Fruit fly (Drosophila melanogaster) whole organism, prepupa: ENCODE measurements around the gene tara.

Experiments used
- Blimp-1 ChIP-seq: fragments of 200-800 bp; sonication (Bioruptor generic); optimal IDR thresholded peaks from 3 replicates; lab custom pipeline; 2017; ENCODE audit warnings: missing biosample characterization, missing genetic modification characterization, mild to moderate bottlenecking, moderate library complexity, missing genetic modification reagents
- CG10631 ChIP-seq: fragments of 200-800 bp; sonication (Bioruptor generic); optimal IDR thresholded peaks from 2 replicates; lab custom pipeline; 2016; ENCODE audit warnings: missing biosample characterization, missing genetic modification characterization
- CG10669 ChIP-seq: fragments of 200-800 bp; sonication (Bioruptor generic); optimal IDR thresholded peaks from 3 replicates; lab custom pipeline; 2018; ENCODE audit warnings: missing biosample characterization, mild to moderate bottlenecking, missing genetic modification characterization, moderate library complexity
- CG11294 ChIP-seq: fragments of 200-800 bp; sonication (Bioruptor generic); IDR thresholded peaks from 2 replicates; pipeline ENCODE4 v1.3.6; 2022; ENCODE audit warnings: missing biosample characterization, missing genetic modification characterization
- CG11762 ChIP-seq: fragments of 200-800 bp; sonication (Bioruptor generic); optimal IDR thresholded peaks from 3 replicates; lab custom pipeline; 2016; ENCODE audit warnings: missing biosample characterization, missing genetic modification characterization; ENCODE audit not compliant: insufficient read depth
- CG11902 ChIP-seq: fragments of 200-800 bp; sonication (Bioruptor generic); optimal IDR thresholded peaks from 3 replicates; lab custom pipeline; 2016; ENCODE audit warnings: missing biosample characterization, missing genetic modification characterization
- CG15336 ChIP-seq: fragments of 200-800 bp; sonication (Bioruptor generic); IDR thresholded peaks from 2 replicates; pipeline ENCODE4 v1.3.6; 2022; ENCODE audit warnings: missing biosample characterization, missing genetic modification characterization
- CG16779 ChIP-seq: fragments of 200-800 bp; sonication (Bioruptor generic); optimal IDR thresholded peaks from 3 replicates; lab custom pipeline; 2017; ENCODE audit warnings: missing biosample characterization, mild to moderate bottlenecking, missing genetic modification characterization
- CG3032 ChIP-seq: fragments of 200-800 bp; optimal IDR thresholded peaks from 2 replicates; lab custom pipeline; 2019; ENCODE audit warnings: missing biosample characterization, mild to moderate bottlenecking, missing genetic modification characterization, moderate library complexity
- CG31627 ChIP-seq: fragments of 200-800 bp; sonication (Bioruptor generic); optimal IDR thresholded peaks from 3 replicates; lab custom pipeline; 2016; ENCODE audit warnings: missing biosample characterization, missing genetic modification characterization
- CG34406 ChIP-seq: fragments of 200-800 bp; sonication (Bioruptor generic); optimal IDR thresholded peaks from 3 replicates; lab custom pipeline; 2016; ENCODE audit warnings: missing biosample characterization, missing genetic modification characterization
- CG3919 ChIP-seq: fragments of 200-800 bp; sonication (Bioruptor generic); optimal IDR thresholded peaks from 3 replicates; lab custom pipeline; 2016; ENCODE audit warnings: missing biosample characterization, missing genetic modification characterization
- CG6163 ChIP-seq: fragments of 200-800 bp; sonication (Bioruptor generic); IDR thresholded peaks from 3 replicates; pipeline ENCODE4 v1.3.6; 2022; ENCODE audit warnings: missing biosample characterization, missing genetic modification characterization
- CG6276 ChIP-seq: fragments of 200-800 bp; sonication (Bioruptor generic); optimal IDR thresholded peaks from 2 replicates; lab custom pipeline; 2017; ENCODE audit warnings: missing biosample characterization, mild to moderate bottlenecking, missing genetic modification characterization
- CG6792 ChIP-seq: fragments of 200-800 bp; sonication (Bioruptor generic); optimal IDR thresholded peaks from 3 replicates; lab custom pipeline; 2016; ENCODE audit warnings: missing biosample characterization, missing genetic modification characterization
- CG6808 ChIP-seq: fragments of 200-800 bp; sonication (Bioruptor generic); optimal IDR thresholded peaks from 3 replicates; lab custom pipeline; 2017; ENCODE audit warnings: missing biosample characterization, missing genetic modification characterization, mild to moderate bottlenecking, moderate library complexity, missing genetic modification reagents
- CG6854 ChIP-seq: fragments of 200-800 bp; sonication (Bioruptor generic); optimal IDR thresholded peaks from 2 replicates; lab custom pipeline; 2017; ENCODE audit warnings: missing biosample characterization, mild to moderate bottlenecking, missing genetic modification characterization
- CG8119 ChIP-seq: fragments of 200-800 bp; sonication (Bioruptor generic); IDR thresholded peaks from 3 replicates; pipeline ENCODE4 v1.3.6; 2022; ENCODE audit warnings: missing biosample characterization, missing genetic modification characterization
- CG8319 ChIP-seq: fragments of 200-800 bp; sonication (Bioruptor generic); optimal IDR thresholded peaks from 3 replicates; lab custom pipeline; 2016; ENCODE audit warnings: missing biosample characterization, missing genetic modification characterization
- CG8632 ChIP-seq: fragments of 200-800 bp; sonication (Bioruptor generic); optimal IDR thresholded peaks from 3 replicates; lab custom pipeline; 2016; ENCODE audit warnings: missing biosample characterization, missing genetic modification characterization
- CG9139 ChIP-seq: fragments of 200-800 bp; sonication (Bioruptor generic); optimal IDR thresholded peaks from 3 replicates; lab custom pipeline; 2017; ENCODE audit warnings: missing biosample characterization, mild to moderate bottlenecking, missing genetic modification characterization
- Eip75B ChIP-seq: fragments of 200-800 bp; sonication (Bioruptor generic); optimal IDR thresholded peaks from 3 replicates; lab custom pipeline; 2016; ENCODE audit warnings: missing biosample characterization, missing genetic modification characterization
- Eip78C ChIP-seq: fragments of 200-800 bp; sonication (Bioruptor generic); peaks from one replicate; lab custom pipeline; 2016; ENCODE audit warnings: missing biosample characterization, missing genetic modification characterization
- Eip93F ChIP-seq: fragments of 200-800 bp; sonication (Bioruptor generic); optimal IDR thresholded peaks from 2 replicates; lab custom pipeline; 2016; ENCODE audit warnings: missing biosample characterization, mild to moderate bottlenecking, missing genetic modification characterization
- Ets21C ChIP-seq: fragments of 200-800 bp; sonication (Bioruptor generic); optimal IDR thresholded peaks from 3 replicates; lab custom pipeline; 2016; ENCODE audit warnings: missing biosample characterization, missing genetic modification characterization
- Ets96B ChIP-seq: fragments of 200-800 bp; optimal IDR thresholded peaks from 2 replicates; lab custom pipeline; 2019; ENCODE audit warnings: missing biosample characterization, mild to moderate bottlenecking, missing genetic modification characterization, moderate library complexity
- Gug ChIP-seq: fragments of 200-800 bp; sonication (Bioruptor generic); IDR thresholded peaks from 2 replicates; pipeline ENCODE4 v1.3.6; 2022; ENCODE audit warnings: missing biosample characterization, missing genetic modification characterization
- Hr38 ChIP-seq: sonication (Bioruptor generic); optimal IDR thresholded peaks from 2 replicates; lab custom pipeline; 2016; ENCODE audit warnings: missing biosample characterization, missing genetic modification characterization
- Hr4 ChIP-seq: fragments of 200-800 bp; sonication (Bioruptor generic); optimal IDR thresholded peaks from 3 replicates; lab custom pipeline; 2016; ENCODE audit warnings: missing biosample characterization, missing genetic modification characterization
- Lpt ChIP-seq: fragments of 200-800 bp; sonication (Bioruptor generic); optimal IDR thresholded peaks from 3 replicates; lab custom pipeline; 2016; ENCODE audit warnings: missing biosample characterization, missing genetic modification characterization
- Met ChIP-seq: fragments of 200-800 bp; sonication (Bioruptor generic); optimal IDR thresholded peaks from 3 replicates; lab custom pipeline; 2016; ENCODE audit warnings: missing biosample characterization, missing genetic modification characterization
- OdsH ChIP-seq: fragments of 200-800 bp; sonication (Bioruptor generic); optimal IDR thresholded peaks from 3 replicates; lab custom pipeline; 2016; ENCODE audit warnings: missing biosample characterization, missing genetic modification characterization
- Smox ChIP-seq: fragments of 200-800 bp; sonication (Bioruptor generic); optimal IDR thresholded peaks from 3 replicates; lab custom pipeline; 2016; ENCODE audit warnings: missing biosample characterization, missing genetic modification characterization
- Sox14 ChIP-seq: fragments of 200-800 bp; sonication (Bioruptor generic); optimal IDR thresholded peaks from 3 replicates; lab custom pipeline; 2016; ENCODE audit warnings: missing biosample characterization, missing genetic modification characterization
- acj6 ChIP-seq: fragments of 200-800 bp; sonication (Bioruptor generic); optimal IDR thresholded peaks from 3 replicates; lab custom pipeline; 2016; ENCODE audit warnings: missing biosample characterization, missing genetic modification characterization
- cyc ChIP-seq: fragments of 200-800 bp; sonication (Bioruptor generic); optimal IDR thresholded peaks from 3 replicates; lab custom pipeline; 2016; ENCODE audit warnings: missing biosample characterization, missing genetic modification characterization
- dsx ChIP-seq: fragments of 200-800 bp; optimal IDR thresholded peaks from 3 replicates; lab custom pipeline; 2019; ENCODE audit warnings: missing biosample characterization, mild to moderate bottlenecking, missing genetic modification characterization, moderate library complexity; ENCODE audit not compliant: poor library complexity, severe bottlenecking
- eg ChIP-seq: fragments of 200-800 bp; sonication (Bioruptor generic); IDR thresholded peaks from 3 replicates; pipeline ENCODE4 v1.3.6; 2022; ENCODE audit warnings: missing biosample characterization, missing genetic modification characterization
- esn ChIP-seq: fragments of 200-800 bp; sonication (Bioruptor generic); optimal IDR thresholded peaks from 2 replicates; lab custom pipeline; 2016; ENCODE audit warnings: missing biosample characterization, mild to moderate bottlenecking, missing genetic modification characterization, moderate library complexity
- fd59A ChIP-seq: fragments of 200-800 bp; sonication (Bioruptor generic); optimal IDR thresholded peaks from 2 replicates; lab custom pipeline; 2017; ENCODE audit warnings: missing biosample characterization, mild to moderate bottlenecking, missing genetic modification characterization, missing genetic modification reagents
- fd85E ChIP-seq: fragments of 200-800 bp; sonication (Bioruptor generic); optimal IDR thresholded peaks from 3 replicates; lab custom pipeline; 2016; ENCODE audit warnings: missing biosample characterization, missing genetic modification characterization
- fkh ChIP-seq: fragments of 200-800 bp; sonication (Bioruptor generic); optimal IDR thresholded peaks from 3 replicates; lab custom pipeline; 2017; ENCODE audit warnings: missing biosample characterization, mild to moderate bottlenecking, missing genetic modification characterization, moderate library complexity
- lz ChIP-seq: fragments of 200-800 bp; sonication (Bioruptor generic); optimal IDR thresholded peaks from 3 replicates; lab custom pipeline; 2016; ENCODE audit warnings: missing biosample characterization, missing genetic modification characterization
- net ChIP-seq: fragments of 200-800 bp; sonication (Bioruptor generic); optimal IDR thresholded peaks from 3 replicates; lab custom pipeline; 2016; ENCODE audit warnings: missing biosample characterization, missing genetic modification characterization
- pdm3 ChIP-seq: fragments of 200-800 bp; sonication (Bioruptor generic); optimal IDR thresholded peaks from 3 replicates; lab custom pipeline; 2016; ENCODE audit warnings: missing biosample characterization, missing genetic modification characterization
- salr ChIP-seq, 2 experiments: fragments of 200-800 bp; sonication (Bioruptor generic); optimal IDR thresholded peaks; 3 replicates each; lab custom pipeline; 2016 to 2018; ENCODE audit warnings: missing biosample characterization in 2 of 2, missing genetic modification characterization in 2 of 2, mild to moderate bottlenecking in 1 of 2
- spab ChIP-seq: fragments of 200-800 bp; sonication (Bioruptor generic); optimal IDR thresholded peaks from 2 replicates; lab custom pipeline; 2017; ENCODE audit warnings: missing biosample characterization, mild to moderate bottlenecking, missing genetic modification characterization, missing genetic modification reagents
- topi ChIP-seq: fragments of 200-800 bp; sonication (Bioruptor generic); optimal IDR thresholded peaks from 3 replicates; lab custom pipeline; 2016; ENCODE audit warnings: missing biosample characterization, missing genetic modification characterization
- vri ChIP-seq: fragments of 200-800 bp; sonication (Bioruptor generic); optimal IDR thresholded peaks from 3 replicates; lab custom pipeline; 2016; ENCODE audit warnings: missing biosample characterization, mild to moderate bottlenecking, missing genetic modification characterization

Gene tara

DNA sequence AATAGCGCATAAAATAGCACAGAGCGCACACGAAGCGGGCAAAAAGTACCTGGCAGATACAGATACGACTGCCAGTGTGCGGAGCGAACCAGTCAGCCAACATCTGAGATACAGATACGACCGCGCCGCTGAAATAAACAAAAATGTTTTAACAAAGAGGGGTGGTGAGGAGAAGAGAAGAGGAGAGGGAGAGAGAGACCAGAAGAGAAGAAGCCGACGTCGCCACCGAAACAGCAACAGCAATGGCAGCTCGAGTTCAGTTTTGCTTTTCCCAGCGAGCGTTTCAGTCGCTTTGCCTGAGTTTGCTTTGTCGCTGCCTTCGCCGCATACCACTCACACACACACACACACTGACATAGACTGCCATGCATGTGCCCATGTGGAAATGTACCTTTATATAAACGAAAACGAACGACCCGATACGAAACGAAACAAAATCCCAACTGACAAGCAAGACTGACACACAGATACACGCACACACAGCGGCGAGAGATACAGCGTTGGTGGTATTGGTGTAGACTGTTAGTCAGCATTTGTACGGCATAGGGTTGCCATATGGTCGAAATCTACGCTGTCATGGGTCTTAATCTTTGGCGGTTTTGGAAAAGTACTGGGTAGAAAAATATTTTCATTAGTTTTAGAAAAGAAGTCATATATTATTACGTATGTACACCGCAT, 15.8 kb downstream of the tara start (continued):
- TF ChIP-seq CG3919 (no peak), CG10669 (peak; percentile 32), CG6792 (GFP tag; lab: Kevin White, UChicago) (peak; percentile 9), CG6276 (GFP tag; lab: Kevin White, UChicago) (no peak), OdsH (GFP tag; lab: Kevin White, UChicago) (peak; percentile 50), Blimp-1 (GFP tag; lab: Kevin White, UChicago) (no peak), lz (GFP tag; lab: Kevin White, UChicago) (peak; percentile 56), spab (GFP tag; lab: Kevin White, UChicago) (no peak)

DNA sequence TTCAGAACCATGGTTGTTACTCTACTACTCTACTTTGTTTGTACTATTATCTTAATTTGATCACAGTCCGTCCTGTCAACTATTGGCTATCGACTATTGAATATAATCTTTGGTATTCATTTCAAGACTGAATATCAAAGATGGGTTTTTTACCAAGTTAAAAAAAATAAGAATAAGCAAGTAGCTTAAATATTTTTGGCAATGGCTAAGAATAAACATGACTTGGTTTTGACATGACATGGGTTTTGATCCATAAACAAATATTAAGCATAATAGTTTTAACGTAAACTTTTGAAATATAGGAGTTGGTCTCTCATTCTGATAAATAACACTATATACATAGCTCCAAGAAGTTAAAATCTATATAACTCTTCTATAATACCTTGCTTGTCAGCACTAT, 16.4 kb downstream of the tara start:
- TF ChIP-seq CG34406 (GFP tag; lab: Kevin White, UChicago) (no peak), fd85E (GFP tag; lab: Kevin White, UChicago) (no peak), CG11762 (GFP tag; lab: Kevin White, UChicago) (no peak), Hr38 (GFP tag; lab: Kevin White, UChicago) (no peak), Eip93F (no peak), fd59A (GFP tag; lab: Kevin White, UChicago) (peak; percentile 25), CG11294 (no peak), salr (GFP tag; optimal IDR thresholded peaks at IDR 0.05; lab: Kevin White, UChicago) (peak in 1 of 2 experiments; percentile 88), CG6792 (GFP tag; lab: Kevin White, UChicago) (no peak), CG8119 (GFP tag; lab: Robert Waterston, UW) (no peak), Gug (GFP tag; lab: Robert Waterston, UW) (no peak), CG10631 (GFP tag; lab: Kevin White, UChicago) (peak; percentile 25), spab (GFP tag; lab: Kevin White, UChicago) (no peak), CG6854 (GFP tag; lab: Kevin White, UChicago) (no peak), lz (GFP tag; lab: Kevin White, UChicago) (no peak), CG3919 (no peak), Lpt (GFP tag; lab: Kevin White, UChicago) (no peak), CG8632 (GFP tag; lab: Kevin White, UChicago) (no peak), CG6163 (GFP tag; lab: Robert Waterston, UW) (no peak), Ets96B (tag; lab: Kevin White, UChicago) (no peak), CG11902 (GFP tag; lab: Kevin White, UChicago) (no peak), net (no peak), fkh (GFP tag; lab: Kevin White, UChicago) (no peak), Eip78C (peak; percentile 87), CG6808 (GFP tag; lab: Kevin White, UChicago) (peak; percentile 24), cyc (GFP tag; lab: Kevin White, UChicago) (no peak), OdsH (GFP tag; lab: Kevin White, UChicago) (no peak), Sox14 (GFP tag; lab: Kevin White, UChicago) (no peak), Smox (GFP tag; lab: Kevin White, UChicago) (peak; percentile 51), CG8319 (GFP tag; lab: Kevin White, UChicago) (no peak), CG9139 (GFP tag; lab: Kevin White, UChicago) (no peak), CG31627 (GFP tag; lab: Kevin White, UChicago) (peak; percentile 6), CG15336 (GFP tag; lab: Robert Waterston, UW) (no peak), eg (GFP tag; lab: Robert Waterston, UW) (no peak), pdm3 (GFP tag; lab: Kevin White, UChicago) (no peak), esn (GFP tag; lab: Kevin White, UChicago) (peak; percentile 23), CG6276 (GFP tag; lab: Kevin White, UChicago) (peak; percentile 42), Eip75B (GFP tag; lab: Kevin White, UChicago) (no peak), Ets21C (GFP tag; lab: Kevin White, UChicago) (no peak), dsx (GFP tag; lab: Kevin White, UChicago) (no peak), CG10669 (no peak), vri (GFP tag; lab: Kevin White, UChicago) (no peak), acj6 (GFP tag; lab: Kevin White, UChicago) (no peak), Hr4 (GFP tag; lab: Kevin White, UChicago) (peak; percentile 7), CG3032 (tag; lab: Kevin White, UChicago) (no peak), Met (peak; percentile 2), topi (GFP tag; lab: Kevin White, UChicago) (no peak), CG16779 (no peak)
